Fruit fly (Drosophila melanogaster) whole organism, embryonic: ENCODE measurements around the gene CG33269.

Experiments used
- Blimp-1 ChIP-seq: fragments of 200-800 bp; sonication (Bioruptor generic); optimal IDR thresholded peaks from 3 replicates; lab custom pipeline; 2018; ENCODE audit warnings: missing biosample characterization, missing genetic modification characterization, mild to moderate bottlenecking, moderate library complexity, missing genetic modification reagents
- CG10321 ChIP-seq: fragments of 200-800 bp; sonication (Bioruptor generic); IDR thresholded peaks from 2 replicates; pipeline ENCODE4 v1.3.6; 2022; ENCODE audit warnings: missing biosample characterization, missing genetic modification characterization
- CG10431 ChIP-seq: fragments of 200-800 bp; sonication (Bioruptor generic); optimal IDR thresholded peaks from 3 replicates; lab custom pipeline; 2018; ENCODE audit warnings: missing biosample characterization, mild to moderate bottlenecking, missing genetic modification characterization
- CG11723 ChIP-seq: fragments of 200-800 bp; sonication (Bioruptor generic); optimal IDR thresholded peaks from 2 replicates; lab custom pipeline; 2017; ENCODE audit warnings: missing biosample characterization, mild to moderate bottlenecking, missing genetic modification characterization
- CG12391 ChIP-seq: fragments of 200-800 bp; sonication (Bioruptor generic); optimal IDR thresholded peaks from 3 replicates; lab custom pipeline; 2018; ENCODE audit warnings: missing biosample characterization, mild to moderate bottlenecking, missing genetic modification characterization, moderate library complexity
- CG14965 ChIP-seq: fragments of 200-800 bp; sonication (Bioruptor generic); optimal IDR thresholded peaks from 2 replicates; lab custom pipeline; 2016; ENCODE audit warnings: missing biosample characterization, missing genetic modification characterization, borderline replicate concordance
- CG18262 ChIP-seq: fragments of 200-800 bp; optimal IDR thresholded peaks from 3 replicates; lab custom pipeline; 2019; ENCODE audit warnings: missing biosample characterization, mild to moderate bottlenecking, missing genetic modification characterization, moderate library complexity
- CG42726 ChIP-seq: fragments of 200-800 bp; sonication (Bioruptor generic); IDR thresholded peaks from 2 replicates; pipeline ENCODE4 v1.3.6; 2022; ENCODE audit warnings: missing biosample characterization, missing genetic modification characterization; ENCODE audit not compliant: partially characterized antibody
- CG4617 ChIP-seq: fragments of 200-800 bp; sonication (Bioruptor generic); optimal IDR thresholded peaks from 3 replicates; lab custom pipeline; 2016; ENCODE audit warnings: missing biosample characterization, missing genetic modification characterization, borderline replicate concordance
- CG5953 ChIP-seq: fragments of 200-800 bp; sonication (Bioruptor generic); IDR thresholded peaks from 2 replicates; pipeline ENCODE4 v1.3.6; 2022; ENCODE audit warnings: missing biosample characterization, missing genetic modification characterization
- CG6254 ChIP-seq: fragments of 200-800 bp; sonication (Bioruptor generic); optimal IDR thresholded peaks from 3 replicates; lab custom pipeline; 2017; ENCODE audit warnings: mild to moderate bottlenecking, missing biosample characterization, missing genetic modification reagents, missing genetic modification characterization
- CG7271 ChIP-seq: fragments of 200-800 bp; sonication (Bioruptor generic); optimal IDR thresholded peaks from 2 replicates; lab custom pipeline; 2018; ENCODE audit warnings: missing biosample characterization, mild to moderate bottlenecking, missing genetic modification characterization, moderate library complexity
- CG7556 ChIP-seq: fragments of 200-800 bp; sonication (Bioruptor generic); optimal IDR thresholded peaks from 2 replicates; lab custom pipeline; 2017; ENCODE audit warnings: missing biosample characterization, mild to moderate bottlenecking, missing genetic modification characterization
- CG7839 ChIP-seq: fragments of 200-800 bp; sonication (Bioruptor generic); optimal IDR thresholded peaks from 3 replicates; lab custom pipeline; 2018; ENCODE audit warnings: missing biosample characterization, mild to moderate bottlenecking, missing genetic modification characterization, moderate library complexity
- CG7963 ChIP-seq: fragments of 200-800 bp; sonication (Bioruptor generic); IDR thresholded peaks from 3 replicates; pipeline ENCODE4 v1.3.6; 2022; ENCODE audit warnings: missing biosample characterization, missing genetic modification characterization; ENCODE audit not compliant: partially characterized antibody
- CG8388 ChIP-seq: fragments of 200-800 bp; sonication (Bioruptor generic); optimal IDR thresholded peaks from 2 replicates; lab custom pipeline; 2019; ENCODE audit warnings: missing biosample characterization, mild to moderate bottlenecking, missing genetic modification characterization, moderate library complexity
- CG9437 ChIP-seq: fragments of 200-800 bp; sonication (Bioruptor generic); optimal IDR thresholded peaks from 2 replicates; lab custom pipeline; 2018; ENCODE audit warnings: missing biosample characterization, mild to moderate bottlenecking, missing genetic modification characterization
- CrebB ChIP-seq: fragments of 200-800 bp; sonication (Bioruptor generic); optimal IDR thresholded peaks from 3 replicates; lab custom pipeline; 2018; ENCODE audit warnings: missing biosample characterization, mild to moderate bottlenecking, missing genetic modification characterization
- Dref ChIP-seq: fragments of 200-800 bp; sonication (Bioruptor generic); IDR thresholded peaks from 2 replicates; pipeline ENCODE4 v1.3.6; 2022; ENCODE audit warnings: missing biosample characterization, missing genetic modification characterization
- Ets97D ChIP-seq: fragments of 200-800 bp; sonication (Bioruptor generic); optimal IDR thresholded peaks from 3 replicates; lab custom pipeline; 2016; ENCODE audit warnings: missing biosample characterization, missing genetic modification characterization
- Gug ChIP-seq: fragments of 200-800 bp; sonication (Bioruptor generic); IDR thresholded peaks from 4 replicates; pipeline ENCODE4 v1.3.6; 2022; ENCODE audit warnings: missing biosample characterization, missing genetic modification characterization
- Hr3 ChIP-seq: fragments of 200-800 bp; sonication (Bioruptor generic); optimal IDR thresholded peaks from 3 replicates; lab custom pipeline; 2016; ENCODE audit warnings: missing biosample characterization, missing genetic modification characterization
- Hr78 ChIP-seq, 2 experiments: fragments of 200-800 bp in 1 of 2; fragments of >200 bp in 1 of 2; sonication (Bioruptor generic) in 1 of 2; optimal IDR thresholded peaks; 2 replicates each; lab custom pipeline; 2017 to 2019; ENCODE audit warnings: missing biosample characterization in 2 of 2, missing genetic modification characterization in 2 of 2, mild to moderate bottlenecking in 1 of 2, moderate library complexity in 1 of 2
- Ptx1 ChIP-seq: fragments of 200-800 bp; sonication (Bioruptor generic); IDR thresholded peaks from 2 replicates; pipeline ENCODE4 v1.3.6; 2022; ENCODE audit warnings: missing biosample characterization, missing genetic modification characterization
- Sry-δ ChIP-seq: fragments of 200-800 bp; sonication (Bioruptor generic); optimal IDR thresholded peaks from 2 replicates; lab custom pipeline; 2016; ENCODE audit warnings: missing biosample characterization, missing genetic modification characterization
- az2 ChIP-seq: fragments of 200-800 bp; sonication (Bioruptor generic); optimal IDR thresholded peaks from 3 replicates; lab custom pipeline; 2016; ENCODE audit warnings: missing biosample characterization, missing genetic modification characterization
- bbx ChIP-seq: fragments of 200-800 bp; sonication (Bioruptor generic); IDR thresholded peaks from 2 replicates; pipeline ENCODE4 v1.3.6; 2022; ENCODE audit warnings: missing biosample characterization, missing genetic modification characterization; ENCODE audit not compliant: partially characterized antibody
- chif ChIP-seq, 2 experiments: fragments of 200-800 bp; sonication (Bioruptor generic); optimal IDR thresholded peaks; 3 replicates each; lab custom pipeline; 2016; ENCODE audit warnings: missing biosample characterization in 2 of 2, missing genetic modification characterization in 2 of 2
- chinmo ChIP-seq: fragments of 200-800 bp; sonication (Bioruptor generic); IDR thresholded peaks from 4 replicates; pipeline ENCODE4 v1.3.6; 2022; ENCODE audit warnings: missing biosample characterization, missing genetic modification characterization; ENCODE audit not compliant: partially characterized antibody
- chn ChIP-seq: fragments of 200-800 bp; sonication (Bioruptor generic); optimal IDR thresholded peaks from 2 replicates; lab custom pipeline; 2016; ENCODE audit warnings: missing biosample characterization, missing genetic modification characterization
- corto ChIP-seq: fragments of 200-800 bp; sonication (Bioruptor generic); optimal IDR thresholded peaks from 2 replicates; lab custom pipeline; 2016; ENCODE audit warnings: missing biosample characterization, mild to moderate bottlenecking, missing genetic modification characterization, moderate library complexity
- disco-r ChIP-seq: fragments of 200-800 bp; sonication (Bioruptor generic); optimal IDR thresholded peaks from 2 replicates; lab custom pipeline; 2016; ENCODE audit warnings: missing biosample characterization, missing genetic modification characterization
- gcm ChIP-seq: fragments of 200-800 bp; sonication (Bioruptor generic); optimal IDR thresholded peaks from 2 replicates; lab custom pipeline; 2019; ENCODE audit warnings: missing biosample characterization, mild to moderate bottlenecking, missing genetic modification characterization, moderate library complexity
- gro ChIP-seq: fragments of 200-800 bp; sonication (Bioruptor generic); optimal IDR thresholded peaks from 2 replicates; lab custom pipeline; 2016; ENCODE audit warnings: missing biosample characterization, missing genetic modification characterization
- gsb-n ChIP-seq: fragments of 200-800 bp; sonication (Bioruptor generic); optimal IDR thresholded peaks from 3 replicates; lab custom pipeline; 2018; ENCODE audit warnings: missing biosample characterization, mild to moderate bottlenecking, missing genetic modification characterization
- jigr1 ChIP-seq: fragments of 200-800 bp; sonication (Bioruptor generic); IDR thresholded peaks from 3 replicates; pipeline ENCODE4 v1.3.6; 2022; ENCODE audit warnings: missing biosample characterization, missing genetic modification characterization
- lab ChIP-seq: fragments of 200-800 bp; sonication (Bioruptor generic); optimal IDR thresholded peaks from 3 replicates; lab custom pipeline; 2017; ENCODE audit warnings: missing biosample characterization, missing genetic modification characterization, mild to moderate bottlenecking, moderate library complexity, missing genetic modification reagents
- lola ChIP-seq, 3 experiments: fragments of >200 bp in 2 of 3; fragments of 200-800 bp in 1 of 3; sonication (Bioruptor generic) in 1 of 3; optimal IDR thresholded peaks; 2 replicates each; lab custom pipeline; 2017 to 2019; ENCODE audit warnings: missing biosample characterization in 3 of 3, missing genetic modification characterization in 3 of 3, mild to moderate bottlenecking in 1 of 3, moderate library complexity in 1 of 3
- maf-S ChIP-seq: fragments of 200-800 bp; sonication (Bioruptor generic); optimal IDR thresholded peaks from 2 replicates; lab custom pipeline; 2016; ENCODE audit warnings: missing biosample characterization, missing genetic modification characterization
- pan ChIP-seq, 4 experiments: fragments of >200 bp in 3 of 4; fragments of 200-800 bp in 1 of 4; sonication (Bioruptor generic) in 1 of 4; optimal IDR thresholded peaks in 3 of 4; IDR thresholded peaks in 1 of 4; 2 replicates each; pipeline versions ENCODE4 v1.3.6 to Lab custom; 2017 to 2022; ENCODE audit warnings: missing biosample characterization in 2 of 4, missing genetic modification characterization in 2 of 4, mixed read lengths in 1 of 4
- prd ChIP-seq, 3 experiments: fragments of >200 bp in 2 of 3; fragments of 200-800 bp in 1 of 3; sonication (Bioruptor generic) in 1 of 3; optimal IDR thresholded peaks in 2 of 3; IDR thresholded peaks in 1 of 3; 2 replicates in 2 of 3; 3 replicates in 1 of 3; pipeline versions ENCODE4 v1.3.6 to Lab custom; 2017 to 2022; ENCODE audit warnings: missing biosample characterization in 1 of 3, missing genetic modification characterization in 1 of 3
- run ChIP-seq: fragments of 200-800 bp; sonication (Bioruptor generic); optimal IDR thresholded peaks from 3 replicates; lab custom pipeline; 2018; ENCODE audit warnings: missing biosample characterization, mild to moderate bottlenecking, missing genetic modification characterization
- salm ChIP-seq: fragments of 200-800 bp; sonication (Bioruptor generic); optimal IDR thresholded peaks from 2 replicates; lab custom pipeline; 2018; ENCODE audit warnings: missing biosample characterization, mild to moderate bottlenecking, missing genetic modification characterization
- sd ChIP-seq: fragments of 200-800 bp; sonication (Bioruptor generic); optimal IDR thresholded peaks from 3 replicates; lab custom pipeline; 2018; ENCODE audit warnings: missing biosample characterization, mild to moderate bottlenecking, missing genetic modification characterization, moderate library complexity
- tin ChIP-seq: fragments of 200-800 bp; sonication (Bioruptor generic); optimal IDR thresholded peaks from 3 replicates; lab custom pipeline; 2016; ENCODE audit warnings: missing biosample characterization, missing genetic modification characterization
- vnd ChIP-seq: fragments of 200-800 bp; sonication (Bioruptor generic); IDR thresholded peaks from 3 replicates; pipeline ENCODE4 v1.3.6; 2022; ENCODE audit warnings: missing biosample characterization, missing genetic modification characterization; ENCODE audit not compliant: partially characterized antibody
- wek ChIP-seq: fragments of 200-800 bp; sonication (Bioruptor generic); optimal IDR thresholded peaks from 3 replicates; lab custom pipeline; 2018; ENCODE audit warnings: missing biosample characterization, mild to moderate bottlenecking, missing genetic modification characterization, moderate library complexity

Gene CG33269

DNA sequence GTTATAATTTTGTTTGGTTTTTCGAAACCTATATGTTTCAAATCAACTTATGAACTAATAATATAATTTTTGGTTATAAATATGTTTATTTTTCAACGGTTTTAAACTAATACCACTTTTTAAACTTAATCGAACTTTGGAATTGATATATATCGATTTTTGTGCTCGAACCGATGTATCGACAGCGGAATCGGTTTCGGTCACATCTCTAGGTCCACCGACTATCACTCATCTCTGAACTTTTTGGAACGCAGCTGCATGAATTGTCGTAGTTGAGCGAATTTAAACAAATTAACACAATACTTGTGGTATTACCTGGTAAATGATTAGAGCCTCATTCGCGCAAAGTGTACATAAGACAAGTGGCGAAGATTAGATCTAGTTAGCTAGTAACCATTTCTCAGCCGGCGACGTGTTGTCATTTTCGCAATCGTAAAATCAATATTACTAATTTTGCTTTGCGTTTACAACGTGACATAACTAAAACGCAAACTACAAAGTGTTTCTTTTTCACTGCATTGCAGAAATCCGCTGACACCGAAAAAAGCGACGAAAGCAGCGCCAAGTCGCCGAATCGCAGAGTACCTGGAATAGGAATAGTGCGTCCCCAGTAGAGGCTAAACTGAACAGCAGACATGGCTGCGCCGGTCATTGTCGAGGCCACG lies 46.0 kb upstream of the CG33269 start, which contains the start of gene Apt1 (continued):
- TF ChIP-seq pan (optimal IDR thresholded peaks at IDR 0.05; lab: Kevin White, UChicago) (no peak), pan (GFP tag; optimal IDR thresholded peaks at IDR 0.05 in 1 of 2, IDR thresholded peaks at IDR 0.05 in 1 of 2) (no peak), gro (no peak), Sry-δ (GFP tag; lab: Kevin White, UChicago) (peak; percentile 94), run (tag; lab: Kevin White, UChicago) (no peak), chif (GFP tag; optimal IDR thresholded peaks at IDR 0.05; lab: Kevin White, UChicago) (no peak), CG11723 (GFP tag; lab: Kevin White, UChicago) (no peak), Hr3 (GFP tag; lab: Kevin White, UChicago) (no peak), Blimp-1 (GFP tag; lab: Kevin White, UChicago) (no peak), prd (optimal IDR thresholded peaks at IDR 0.05; lab: Kevin White, UChicago) (no peak), prd (GFP tag; IDR thresholded peaks at IDR 0.05; lab: Robert Waterston, UW) (no peak), CG7839 (tag; lab: Kevin White, UChicago) (no peak), lola (GFP tag; optimal IDR thresholded peaks at IDR 0.05; lab: Kevin White, UChicago) (no peak), CG14965 (GFP tag; lab: Kevin White, UChicago) (no peak), CG10431 (GFP tag; lab: Kevin White, UChicago) (no peak), chn (GFP tag; lab: Kevin White, UChicago) (no peak), CG7271 (tag; lab: Kevin White, UChicago) (peak; percentile 1), lab (no peak), Ptx1 (GFP tag; lab: Robert Waterston, UW) (no peak), bbx (GFP tag; lab: Robert Waterston, UW) (peak; percentile 97), CG6254 (GFP tag; lab: Kevin White, UChicago) (no peak), az2 (GFP tag; lab: Kevin White, UChicago) (no peak), Hr78 (GFP tag; optimal IDR thresholded peaks at IDR 0.05; lab: Kevin White, UChicago) (no peak), chinmo (peak; percentile 87; the same call in 2 of the 4 replicates), CG42726 (peak; percentile 97; the same call in 1 of the 2 replicates), corto (GFP tag; lab: Kevin White, UChicago) (no peak), CG10321 (no peak), disco-r (GFP tag; lab: Kevin White, UChicago) (no peak), CG18262 (tag; lab: Kevin White, UChicago) (no peak), sd (no peak), gcm (no peak), jigr1 (no peak), CG12391 (tag; lab: Kevin White, UChicago) (no peak), tin (GFP tag; lab: Kevin White, UChicago) (no peak), CG9437 (GFP tag; lab: Kevin White, UChicago) (no peak), gsb-n (no peak), maf-S (GFP tag; lab: Kevin White, UChicago) (no peak), Gug (GFP tag; lab: Robert Waterston, UW) (peak; percentile 35; the same call in 1 of the 4 replicates), Dref (GFP tag; lab: Robert Waterston, UW) (peak; percentile 95), salm (no peak), CG5953 (no peak), CG4617 (GFP tag; lab: Kevin White, UChicago) (peak; percentile 41), CG7963 (GFP tag; lab: Robert Waterston, UW) (peak; percentile 96), CrebB (no peak), CG7556 (no peak), wek (no peak), CG8388 (no peak), vnd (peak; percentile 95), Ets97D (GFP tag; lab: Kevin White, UChicago) (peak; percentile 28)
